Fruit fly (Drosophila melanogaster): ENCODE measurements around the gene CG33235.
A peak's percentile ranks its signal among the peaks of the same experiment; 100 is the strongest.

The CG33235 gene

dm6 chrX:11520209-11520608 lies 28.8 kb upstream of the CG33235 start:
- peak; percentile 58 for TF ChIP-seq Dfd (GFP tag; optimal IDR thresholded peaks at IDR 0.05)
- TF ChIP-seq Rel (GFP tag; optimal IDR thresholded peaks at IDR 0.05): no peak
- no peak for TF ChIP-seq Rel (tag; optimal IDR thresholded peaks at IDR 0.05)
- TF ChIP-seq woc (GFP tag; optimal IDR thresholded peaks at IDR 0.05): no peak

dm6 chrX:11518435-11518834 lies 27.1 kb upstream of the CG33235 start:
- no peak for TF ChIP-seq Dfd (GFP tag; optimal IDR thresholded peaks at IDR 0.05)
- TF ChIP-seq sv (GFP tag; optimal IDR thresholded peaks at IDR 0.05): peak; percentile 45

dm6 chrX:11517295-11517694 lies 25.9 kb upstream of the CG33235 start:
- TF ChIP-seq Rel (GFP tag; optimal IDR thresholded peaks at IDR 0.05): no peak
- no peak for TF ChIP-seq Rel (tag; optimal IDR thresholded peaks at IDR 0.05)
- TF ChIP-seq Dif (GFP tag; optimal IDR thresholded peaks at IDR 0.05; ENCODE audit: partially characterized antibody): no peak
- TF ChIP-seq dmrt93B (GFP tag; optimal IDR thresholded peaks at IDR 0.05): no peak
- TF ChIP-seq Jra (GFP tag; optimal IDR thresholded peaks at IDR 0.05): no peak
- no peak for TF ChIP-seq Hr78 (GFP tag; optimal IDR thresholded peaks at IDR 0.05)
- TF ChIP-seq tai (GFP tag; optimal IDR thresholded peaks at IDR 0.05): no peak
- no peak for TF ChIP-seq Hr83 (GFP tag; optimal IDR thresholded peaks at IDR 0.05; ENCODE audit: poor library complexity, severe bottlenecking)
- TF ChIP-seq psq (GFP tag; optimal IDR thresholded peaks at IDR 0.05): no peak
- no peak for TF ChIP-seq sv (GFP tag; optimal IDR thresholded peaks at IDR 0.05)
- no peak for TF ChIP-seq dl (GFP tag; optimal IDR thresholded peaks at IDR 0.05; ENCODE audit: insufficient read depth in 1 of 2, partially characterized antibody in 2 of 2)
- no peak for TF ChIP-seq woc (GFP tag; optimal IDR thresholded peaks at IDR 0.05)
- no peak for TF ChIP-seq Dfd (GFP tag; optimal IDR thresholded peaks at IDR 0.05)
- TF ChIP-seq Vsx2 (GFP tag; optimal IDR thresholded peaks at IDR 0.05; ENCODE audit: partially characterized antibody): no peak
- TF ChIP-seq CG32264 (GFP tag; optimal IDR thresholded peaks at IDR 0.05): no peak
- no peak for TF ChIP-seq Myc (optimal IDR thresholded peaks at IDR 0.05)
- TF ChIP-seq h (GFP tag; optimal IDR thresholded peaks at IDR 0.05): no peak
- no peak for TF ChIP-seq OdsH (GFP tag; optimal IDR thresholded peaks at IDR 0.05)
- TF ChIP-seq foxo (GFP tag; optimal IDR thresholded peaks at IDR 0.05): no peak

- TF ChIP-seq psq (GFP tag; optimal IDR thresholded peaks at IDR 0.05) (no peak), usp (GFP tag; optimal IDR thresholded peaks at IDR 0.05) (no peak), CG32264 (GFP tag; optimal IDR thresholded peaks at IDR 0.05) (no peak), Hnf4 (GFP tag; optimal IDR thresholded peaks at IDR 0.05) (no peak), tai (GFP tag; optimal IDR thresholded peaks at IDR 0.05) (no peak), foxo (GFP tag; optimal IDR thresholded peaks at IDR 0.05) (no peak), HLH106 (tag; optimal IDR thresholded peaks at IDR 0.05) (no peak), Dif (GFP tag; optimal IDR thresholded peaks at IDR 0.05; ENCODE audit: partially characterized antibody) (no peak), GATAd (GFP tag; optimal IDR thresholded peaks at IDR 0.05) (no peak), dmrt93B (GFP tag; optimal IDR thresholded peaks at IDR 0.05) (no peak), ey (GFP tag; optimal IDR thresholded peaks at IDR 0.05) (no peak), Abd-B (GFP tag; optimal IDR thresholded peaks at IDR 0.05) (no peak), br (GFP tag; optimal IDR thresholded peaks at IDR 0.05) (no peak), CG9705 (GFP tag; optimal IDR thresholded peaks at IDR 0.05) (no peak), h (GFP tag; optimal IDR thresholded peaks at IDR 0.05) (no peak), Sp1 (GFP tag; optimal IDR thresholded peaks at IDR 0.05) (no peak)
Observed at dm6 chrX:11515550-11515949, 24.2 kb upstream of the CG33235 start.

dm6 chrX:11512868-11513267 lies 21.5 kb upstream of the CG33235 start:
- no peak for TF ChIP-seq CrebA (GFP tag; optimal IDR thresholded peaks at IDR 0.05; ENCODE audit: borderline replicate concordance)
- TF ChIP-seq Hr83 (GFP tag; optimal IDR thresholded peaks at IDR 0.05; ENCODE audit: poor library complexity, severe bottlenecking): no peak
- no peak for TF ChIP-seq Hr78 (GFP tag; optimal IDR thresholded peaks at IDR 0.05)
- TF ChIP-seq jim (GFP tag; optimal IDR thresholded peaks at IDR 0.05): no peak
- TF ChIP-seq usp (GFP tag; optimal IDR thresholded peaks at IDR 0.05): no peak
- TF ChIP-seq Dif (GFP tag; optimal IDR thresholded peaks at IDR 0.05; ENCODE audit: partially characterized antibody): no peak
- TF ChIP-seq N (GFP tag; optimal IDR thresholded peaks at IDR 0.05): no peak
- TF ChIP-seq woc (GFP tag; optimal IDR thresholded peaks at IDR 0.05): no peak
- no peak for TF ChIP-seq br (GFP tag; optimal IDR thresholded peaks at IDR 0.05)
- TF ChIP-seq Abd-B (GFP tag; optimal IDR thresholded peaks at IDR 0.05): no peak
- TF ChIP-seq Hnf4 (GFP tag; optimal IDR thresholded peaks at IDR 0.05): no peak
- TF ChIP-seq Mio (GFP tag; optimal IDR thresholded peaks at IDR 0.05): no peak
- TF ChIP-seq OdsH (GFP tag; optimal IDR thresholded peaks at IDR 0.05): no peak
- no peak for TF ChIP-seq GATAd (GFP tag; optimal IDR thresholded peaks at IDR 0.05)
- TF ChIP-seq h (GFP tag; optimal IDR thresholded peaks at IDR 0.05): no peak
